Worm (Caenorhabditis elegans) whole organism, L4/young adult: Measurements from ENCODE around the gene ccch-2.

Experiments
- W03F9.2 ChIP-seq: fragments of 150-350 bp; optimal IDR thresholded peaks from 2 replicates; lab custom pipeline; 2014; ENCODE audit warnings: missing biosample characterization, missing genetic modification characterization
- dao-5 ChIP-seq: sonication (generic microtip); optimal IDR thresholded peaks from 2 replicates; lab custom pipeline; 2016; ENCODE audit warnings: missing genotype, missing genetic modification characterization, moderate library complexity, missing compliant biosample characterization
- him-1 ChIP-seq: sonication (generic microtip); optimal IDR thresholded peaks from 2 replicates; lab custom pipeline; 2016; ENCODE audit warnings: missing genotype, missing genetic modification reagents, missing genetic modification characterization, missing compliant biosample characterization

DNA sequence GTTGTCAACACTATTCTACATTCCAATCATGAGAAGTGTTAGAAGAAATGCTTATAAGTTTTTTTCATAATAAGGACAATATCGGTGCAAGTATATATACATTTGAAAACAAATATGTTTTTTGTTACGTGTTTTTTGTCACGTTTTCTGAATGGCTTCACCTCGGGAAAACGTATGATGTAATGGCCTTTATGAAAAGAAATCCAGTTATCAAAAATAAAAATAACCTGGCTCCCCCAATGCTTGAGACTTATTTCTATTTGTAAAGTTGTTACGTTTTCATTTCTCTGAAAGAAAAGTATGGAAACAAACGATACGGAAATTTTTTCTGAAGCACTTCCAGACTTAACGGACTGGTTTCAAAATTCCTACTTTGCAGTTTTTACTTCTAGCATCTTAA lies 20.8 kb downstream of the ccch-2 start, which contains the start of gene srz-72:
- TF ChIP-seq dao-5 (tag; lab: Kevin White, UChicago) (no peak), W03F9.2 (tag; lab: Kevin White, UChicago) (no peak), him-1 (tag; lab: Kevin White, UChicago) (no peak)
